Worm (Caenorhabditis elegans) whole organism, mixed stage, embryonic: ENCODE results near the gene srh-251.

Experiments used
- blmp-1 ChIP-seq: fragments of 150-350 bp; optimal IDR thresholded peaks from 2 replicates; lab custom pipeline; 2014; ENCODE audit warnings: missing biosample characterization, missing genetic modification characterization
- ces-1 ChIP-seq: fragments of 150-350 bp; optimal IDR thresholded peaks from 2 replicates; lab custom pipeline; 2014; ENCODE audit warnings: missing biosample characterization, missing genetic modification reagents, missing genetic modification characterization
- cnd-1 ChIP-seq: fragments of 200-800 bp; sonication (Bioruptor generic); optimal IDR thresholded peaks from 2 replicates; lab custom pipeline; 2018; ENCODE audit warnings: mild to moderate bottlenecking, missing genetic modification characterization, missing compliant biosample characterization
- elt-1 ChIP-seq: sonication (generic microtip); optimal IDR thresholded peaks from 2 replicates; lab custom pipeline; 2017; ENCODE audit warnings: missing genetic modification characterization, mild to moderate bottlenecking, missing compliant biosample characterization, antibody characterized with exemption, moderate library complexity, borderline replicate concordance; ENCODE audit not compliant: insufficient read depth
- flh-1 ChIP-seq: fragments of 200-800 bp; sonication (Bioruptor generic); optimal IDR thresholded peaks from 2 replicates; lab custom pipeline; 2018; ENCODE audit warnings: mild to moderate bottlenecking, missing genetic modification characterization, moderate library complexity, missing compliant biosample characterization
- lsy-2 ChIP-seq: fragments of 150-350 bp; optimal IDR thresholded peaks from 2 replicates; lab custom pipeline; 2014; ENCODE audit warnings: missing biosample characterization, missing genetic modification characterization
- mep-1 ChIP-seq: fragments of 150-350 bp; optimal IDR thresholded peaks from 2 replicates; lab custom pipeline; 2017; ENCODE audit warnings: missing biosample characterization, missing genetic modification reagents, missing genetic modification characterization, inconsistent platforms
- nhr-28 ChIP-seq: fragments of 150-350 bp; optimal IDR thresholded peaks from 2 replicates; lab custom pipeline; 2014; ENCODE audit warnings: missing biosample characterization, missing genetic modification characterization
- unc-62 ChIP-seq: fragments of 150-350 bp; optimal IDR thresholded peaks from 2 replicates; lab custom pipeline; 2014; ENCODE audit warnings: missing biosample characterization, missing genetic modification reagents, missing genetic modification characterization
- ztf-11 ChIP-seq: fragments of 150-350 bp; optimal IDR thresholded peaks from 2 replicates; lab custom pipeline; 2014; ENCODE audit warnings: missing biosample characterization, missing genetic modification characterization

DNA sequence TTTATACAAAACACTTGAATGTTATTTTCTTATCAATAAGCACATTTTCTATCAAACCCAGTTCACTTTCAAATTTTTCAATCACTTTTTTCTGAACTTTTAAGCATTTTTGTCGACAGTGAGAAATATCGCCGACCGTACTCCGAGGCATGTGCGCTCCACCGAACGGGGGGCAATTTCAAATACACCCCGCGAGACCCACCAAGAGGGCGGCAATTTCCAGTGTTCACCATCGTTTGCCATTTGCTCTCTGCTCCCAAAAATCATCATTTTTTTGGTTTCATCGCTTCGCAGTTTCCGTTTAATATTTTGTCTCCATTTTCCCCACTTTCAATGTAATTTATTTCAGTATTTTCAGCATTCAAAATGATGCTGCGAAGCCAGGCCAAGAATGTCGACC lies 15.6 kb upstream of the srh-251 start, which contains the start of gene cyb-3:
- TF ChIP-seq mep-1 (tag; lab: Kevin White, UChicago): no peak
- TF ChIP-seq lsy-2 (tag; lab: Kevin White, UChicago): peak; percentile 57
- TF ChIP-seq unc-62 (GFP tag; lab: Kevin White, UChicago): no peak
- TF ChIP-seq flh-1 (GFP tag; lab: Kevin White, UChicago): no peak
- TF ChIP-seq cnd-1: no peak
- no peak for TF ChIP-seq blmp-1 (tag; lab: Kevin White, UChicago)
- no peak for TF ChIP-seq nhr-28 (tag; lab: Kevin White, UChicago)
- no peak for TF ChIP-seq ztf-11
- TF ChIP-seq elt-1: no peak
- TF ChIP-seq ces-1 (GFP tag; lab: Kevin White, UChicago): no peak
